Worm (Caenorhabditis elegans) whole organism, L4/young adult: Measurements from ENCODE around the gene glb-6.

Source experiments
- W03F9.2 ChIP-seq: fragments of 150-350 bp; optimal IDR thresholded peaks from 2 replicates; lab custom pipeline; 2014; ENCODE audit warnings: missing biosample characterization, missing genetic modification characterization
- dao-5 ChIP-seq: sonication (generic microtip); optimal IDR thresholded peaks from 2 replicates; lab custom pipeline; 2016; ENCODE audit warnings: missing genotype, missing genetic modification characterization, moderate library complexity, missing compliant biosample characterization
- him-1 ChIP-seq: sonication (generic microtip); optimal IDR thresholded peaks from 2 replicates; lab custom pipeline; 2016; ENCODE audit warnings: missing genotype, missing genetic modification reagents, missing genetic modification characterization, missing compliant biosample characterization

DNA sequence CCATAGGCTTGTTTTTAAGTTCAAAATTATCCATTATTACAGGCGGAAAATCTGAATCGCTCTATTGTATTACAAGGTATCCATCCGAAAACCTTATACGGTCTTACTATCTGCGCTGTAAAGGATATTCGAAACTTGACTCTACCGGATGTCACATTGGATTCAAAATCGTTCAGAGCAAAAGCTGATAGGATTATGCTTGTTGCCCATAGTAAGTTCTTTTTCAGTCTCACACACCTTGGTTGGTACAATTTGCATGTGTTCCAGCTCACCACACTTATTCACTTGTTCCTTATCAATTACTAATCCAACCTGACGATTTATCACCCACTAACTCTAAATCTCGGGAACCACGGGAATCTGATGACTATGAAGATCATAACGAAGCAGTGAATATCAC is 42.6 kb downstream of the glb-6 start:
- no peak for TF ChIP-seq him-1 (tag; lab: Kevin White, UChicago)
- no peak for TF ChIP-seq dao-5
- TF ChIP-seq W03F9.2 (tag; lab: Kevin White, UChicago) = no peak
